Worm (Caenorhabditis elegans) whole organism, L1 larva: ENCODE results near the gene AH9.6.

Experiments
- C34B4.2 ChIP-seq: sonication (generic microtip); optimal IDR thresholded peaks from 2 replicates; lab custom pipeline; 2017; ENCODE audit warnings: mild to moderate bottlenecking, missing genetic modification characterization, missing compliant biosample characterization
- aha-1 ChIP-seq: fragments of 150-350 bp; optimal IDR thresholded peaks from 2 replicates; lab custom pipeline; 2014; ENCODE audit warnings: missing biosample characterization, missing genetic modification characterization
- aly-2 ChIP-seq: fragments of 150-350 bp; optimal IDR thresholded peaks from 2 replicates; lab custom pipeline; 2014; ENCODE audit warnings: missing biosample characterization, missing genetic modification characterization
- ama-1 ChIP-seq: fragments of 150-350 bp; optimal IDR thresholded peaks from 2 replicates; lab custom pipeline; 2014
- blmp-1 ChIP-seq: fragments of 150-350 bp; optimal IDR thresholded peaks from 2 replicates; lab custom pipeline; 2014; ENCODE audit warnings: missing biosample characterization, missing genetic modification characterization
- ceh-88 ChIP-seq: fragments of 200-800 bp; sonication (Bioruptor generic); IDR thresholded peaks from 2 replicates; pipeline ENCODE4 v1.3.6; 2022; ENCODE audit warnings: missing genetic modification characterization, missing compliant biosample characterization
- ceh-90 ChIP-seq: sonication (generic microtip); optimal IDR thresholded peaks from 2 replicates; lab custom pipeline; 2016; ENCODE audit warnings: missing genetic modification characterization, missing compliant biosample characterization
- efl-1 ChIP-seq, 4 experiments: fragments of 150-350 bp; optimal IDR thresholded peaks in 3 of 4; peaks in 1 of 4; 1 replicate in 1 of 4; 2 replicates in 3 of 4; lab custom pipeline; 2014; ENCODE audit warnings: missing biosample characterization in 2 of 4, missing genetic modification characterization in 2 of 4, missing genetic modification reagents in 2 of 4
- elt-3 ChIP-seq, 6 experiments: fragments of 150-350 bp in 1 of 6; sonication (generic microtip); optimal IDR thresholded peaks; 2 replicates each; lab custom pipeline; 2017 to 2018; ENCODE audit warnings: missing biosample characterization in 6 of 6, missing genetic modification characterization in 6 of 6, inconsistent platforms in 1 of 6
- ets-5 ChIP-seq: fragments of 200-800 bp; sonication (Bioruptor generic); IDR thresholded peaks from 2 replicates; pipeline ENCODE4 v1.3.6; 2022; ENCODE audit warnings: missing genetic modification characterization, missing compliant biosample characterization
- fkh-4 ChIP-seq: sonication (generic microtip); optimal IDR thresholded peaks from 2 replicates; lab custom pipeline; 2016; ENCODE audit warnings: missing compliant biosample characterization, missing genetic modification characterization, borderline replicate concordance
- fos-1 ChIP-seq: fragments of 150-350 bp; optimal IDR thresholded peaks from 2 replicates; lab custom pipeline; 2014; ENCODE audit warnings: missing biosample characterization, missing genetic modification characterization
- hlh-4 ChIP-seq: sonication (generic microtip); optimal IDR thresholded peaks from 2 replicates; lab custom pipeline; 2016; ENCODE audit warnings: mild to moderate bottlenecking, missing genetic modification characterization, missing compliant biosample characterization
- jun-1 ChIP-seq: fragments of 150-350 bp; optimal IDR thresholded peaks from 2 replicates; lab custom pipeline; 2014; ENCODE audit warnings: missing biosample characterization, missing genetic modification reagents, missing genetic modification characterization
- lin-14 ChIP-seq: fragments of 200-800 bp; sonication (Bioruptor generic); optimal IDR thresholded peaks from 2 replicates; lab custom pipeline; 2018; ENCODE audit warnings: mild to moderate bottlenecking, missing genetic modification characterization, moderate library complexity, missing compliant biosample characterization
- lsy-2 ChIP-seq, 2 experiments: fragments of 150-350 bp; optimal IDR thresholded peaks; 2 replicates each; lab custom pipeline; 2014; ENCODE audit warnings: missing biosample characterization in 2 of 2, missing genetic modification characterization in 2 of 2
- mep-1 ChIP-seq: fragments of 150-350 bp; optimal IDR thresholded peaks from 2 replicates; lab custom pipeline; 2014; ENCODE audit warnings: missing biosample characterization, missing genetic modification characterization
- nhr-11 ChIP-seq: fragments of 150-350 bp; optimal IDR thresholded peaks from 2 replicates; lab custom pipeline; 2014; ENCODE audit warnings: missing biosample characterization, missing genetic modification characterization
- nhr-20 ChIP-seq: sonication (generic microtip); optimal IDR thresholded peaks from 2 replicates; lab custom pipeline; 2016; ENCODE audit warnings: mild to moderate bottlenecking, missing genetic modification characterization, missing compliant biosample characterization
- nhr-47 ChIP-seq: sonication (generic microtip); optimal IDR thresholded peaks from 2 replicates; lab custom pipeline; 2016; ENCODE audit warnings: mild to moderate bottlenecking, missing genetic modification characterization, moderate library complexity, missing compliant biosample characterization
- nhr-76 ChIP-seq: sonication (generic microtip); optimal IDR thresholded peaks from 2 replicates; lab custom pipeline; 2017; ENCODE audit warnings: missing biosample characterization, missing genetic modification characterization
- nhr-85 ChIP-seq: sonication (generic microtip); peaks from one replicate; lab custom pipeline; 2016; ENCODE audit warnings: missing genetic modification characterization, inconsistent platforms, missing compliant biosample characterization
- rnt-1 ChIP-seq: sonication (generic microtip); optimal IDR thresholded peaks from 2 replicates; lab custom pipeline; 2016; ENCODE audit warnings: mild to moderate bottlenecking, missing genetic modification characterization, moderate library complexity, missing compliant biosample characterization
- skn-1 ChIP-seq: fragments of 150-350 bp; optimal IDR thresholded peaks from 2 replicates; lab custom pipeline; 2014; ENCODE audit warnings: missing biosample characterization, missing genetic modification characterization
- snu-23 ChIP-seq: sonication (generic microtip); optimal IDR thresholded peaks from 2 replicates; lab custom pipeline; 2016; ENCODE audit warnings: missing genetic modification characterization, missing compliant biosample characterization
- sox-4 ChIP-seq: sonication (generic microtip); optimal IDR thresholded peaks from 2 replicates; lab custom pipeline; 2016; ENCODE audit warnings: missing genetic modification characterization, missing compliant biosample characterization
- sptf-1 ChIP-seq: fragments of 150-350 bp; optimal IDR thresholded peaks from 2 replicates; lab custom pipeline; 2014; ENCODE audit warnings: missing biosample characterization, missing genetic modification characterization
- swsn-7 ChIP-seq: sonication (generic microtip); optimal IDR thresholded peaks from 2 replicates; lab custom pipeline; 2016; ENCODE audit warnings: missing genetic modification characterization, missing compliant biosample characterization
- tbx-2 ChIP-seq: sonication (generic microtip); optimal IDR thresholded peaks from 2 replicates; lab custom pipeline; 2016; ENCODE audit warnings: missing genetic modification characterization, missing compliant biosample characterization
- tlp-1 ChIP-seq: fragments of 150-350 bp; optimal IDR thresholded peaks from 2 replicates; lab custom pipeline; 2014; ENCODE audit warnings: missing biosample characterization, missing genetic modification characterization
- unc-130 ChIP-seq: fragments of 150-350 bp; optimal IDR thresholded peaks from 2 replicates; lab custom pipeline; 2017; ENCODE audit warnings: missing biosample characterization, missing genetic modification characterization, inconsistent platforms
- unc-30 ChIP-seq: sonication (generic microtip); optimal IDR thresholded peaks from 2 replicates; lab custom pipeline; 2017; ENCODE audit warnings: missing biosample characterization, missing genetic modification characterization
- unc-86 ChIP-seq: sonication (generic microtip); optimal IDR thresholded peaks from 2 replicates; lab custom pipeline; 2016; ENCODE audit warnings: missing genetic modification characterization, missing compliant biosample characterization
- zag-1 ChIP-seq: fragments of 150-350 bp; optimal IDR thresholded peaks from 2 replicates; lab custom pipeline; 2014; ENCODE audit warnings: missing biosample characterization, missing genetic modification characterization
- ztf-11 ChIP-seq, 2 experiments: sonication (generic microtip); optimal IDR thresholded peaks; 2 replicates each; lab custom pipeline; 2016 to 2017; ENCODE audit warnings: missing genetic modification characterization in 2 of 2, missing biosample characterization in 1 of 2, missing compliant biosample characterization in 1 of 2
- ztf-4 ChIP-seq: fragments of 150-350 bp; optimal IDR thresholded peaks from 2 replicates; lab custom pipeline; 2014; ENCODE audit warnings: missing biosample characterization, missing genetic modification characterization

Gene AH9.6

DNA sequence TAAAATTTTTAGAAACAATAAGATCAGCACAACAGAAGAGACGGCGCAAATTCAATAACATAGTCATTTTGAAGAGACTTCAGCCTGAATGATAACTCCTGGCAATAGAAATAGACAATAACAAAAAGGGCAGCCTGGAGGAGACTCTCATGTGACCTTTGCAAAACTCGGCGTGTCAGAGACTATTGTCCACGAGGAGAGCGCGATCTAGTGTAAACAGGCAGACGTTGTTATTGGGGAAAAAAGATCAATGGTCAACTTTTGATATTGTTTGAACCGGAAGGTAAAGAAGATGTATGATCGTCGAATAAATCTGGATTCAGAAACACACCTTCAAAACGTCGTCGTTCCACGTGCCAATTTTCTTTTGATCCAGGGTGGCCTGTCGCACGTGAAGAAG, 48.3 kb upstream of the AH9.6 start (continued):
- peak; percentile 80 for TF ChIP-seq unc-130 (tag; lab: Kevin White, UChicago)
- peak; percentile 76 for TF ChIP-seq skn-1 (tag; lab: Kevin White, UChicago)
- TF ChIP-seq elt-3 (tag; optimal IDR thresholded peaks at IDR 0.05; lab: Kevin White, UChicago): peak in 1 of 6 experiments; percentile 71
- TF ChIP-seq nhr-20 (tag; lab: Kevin White, UChicago): peak; percentile 78
- peak; percentile 42 for TF ChIP-seq blmp-1 (tag; lab: Kevin White, UChicago)
- peak; percentile 87 for TF ChIP-seq nhr-85

DNA sequence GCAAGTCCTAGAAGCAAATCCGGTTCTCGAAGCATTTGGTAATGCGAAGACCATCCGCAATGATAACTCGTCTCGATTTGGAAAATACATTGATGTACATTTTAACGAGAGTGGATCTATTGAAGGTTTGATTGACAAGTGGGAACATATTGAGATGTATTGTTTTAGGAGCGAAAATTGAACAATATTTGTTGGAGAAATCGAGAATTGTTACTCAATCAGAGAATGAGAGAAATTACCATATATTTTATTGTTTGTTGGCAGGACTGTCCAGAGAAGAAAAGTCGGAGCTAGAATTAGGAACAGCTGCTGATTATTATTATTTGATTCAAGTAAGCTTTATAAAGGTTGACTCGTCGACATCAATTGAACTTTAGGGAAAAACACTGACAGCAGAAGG, 36.6 kb upstream of the AH9.6 start:
- TF ChIP-seq lsy-2 (tag; optimal IDR thresholded peaks at IDR 0.05; lab: Kevin White, UChicago): no peak
- no peak for TF ChIP-seq ets-5 (GFP tag; lab: Robert Waterston, UW)
- TF ChIP-seq zag-1 (tag; lab: Kevin White, UChicago): no peak
- no peak for TF ChIP-seq hlh-4 (tag; lab: Kevin White, UChicago)
- no peak for TF ChIP-seq sptf-1 (tag; lab: Kevin White, UChicago)
- no peak for TF ChIP-seq nhr-47 (tag; lab: Kevin White, UChicago)
- no peak for TF ChIP-seq ama-1 (lab: Kevin White, UChicago)
- TF ChIP-seq nhr-11 (tag; lab: Kevin White, UChicago): no peak

DNA sequence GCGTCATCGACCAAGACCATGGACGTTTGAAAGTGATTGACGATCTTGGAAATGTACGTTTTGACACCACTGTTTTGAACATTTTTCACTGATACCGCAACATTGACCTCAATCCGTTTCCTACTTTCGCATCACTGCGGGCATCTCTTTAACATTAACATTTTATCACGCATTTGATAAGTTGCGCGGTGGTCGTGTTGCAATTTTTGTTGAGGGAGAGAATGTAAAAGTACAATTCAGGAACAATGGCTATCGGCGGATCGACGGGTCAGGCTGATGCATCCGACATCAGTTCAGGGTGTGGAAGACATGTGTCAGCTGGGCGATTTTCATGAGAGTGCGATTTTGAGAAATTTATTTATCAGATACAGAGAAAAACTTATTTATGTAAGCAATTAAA, 35.3 kb upstream of the AH9.6 start:
- no peak for TF ChIP-seq ztf-4
- peak; percentile 82 for TF ChIP-seq blmp-1 (tag; lab: Kevin White, UChicago)
- TF ChIP-seq unc-30 (tag; lab: Kevin White, UChicago): no peak
- TF ChIP-seq aly-2 (tag; lab: Kevin White, UChicago): no peak
- no peak for TF ChIP-seq aha-1
- no peak for TF ChIP-seq ceh-88 (GFP tag; lab: Robert Waterston, UW)
- no peak for TF ChIP-seq sox-4 (tag; lab: Kevin White, UChicago)
- no peak for TF ChIP-seq snu-23 (GFP tag; lab: Kevin White, UChicago)
- no peak for TF ChIP-seq efl-1 (optimal IDR thresholded peaks at IDR 0.05; lab: Kevin White, UChicago)
- TF ChIP-seq efl-1 (GFP tag; optimal IDR thresholded peaks at IDR 0.05 in 1 of 2; lab: Kevin White, UChicago): peak in 1 of 2 experiments; percentile 44
- TF ChIP-seq C34B4.2 (tag; lab: Kevin White, UChicago): no peak
- TF ChIP-seq rnt-1 (tag; lab: Kevin White, UChicago): no peak

DNA sequence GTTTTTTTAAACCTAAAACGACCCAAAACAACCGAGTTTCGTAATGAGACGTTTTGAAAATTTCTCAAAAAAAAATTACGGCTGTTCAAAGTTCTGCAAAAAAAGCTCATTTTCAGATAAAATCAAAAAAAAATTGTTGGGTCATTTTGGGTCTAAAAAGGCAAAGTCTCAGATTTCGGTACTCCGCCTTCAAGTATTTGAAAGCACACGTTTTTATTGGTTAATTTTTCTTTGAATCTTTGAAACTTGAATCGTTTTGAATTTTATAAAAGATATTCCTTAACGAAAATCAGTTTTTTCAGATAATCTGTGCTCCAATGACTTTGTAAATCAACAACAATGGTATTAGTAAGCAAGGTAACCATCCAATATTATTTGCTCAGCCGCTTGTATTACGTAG, 34.8 kb upstream of the AH9.6 start, which contains the start of gene hum-6:
Gene hum-6, plus strand, starts transcription at position 301 of the 400 bp plus-strand sequence.
- TF ChIP-seq hlh-4 (tag; lab: Kevin White, UChicago): no peak
- TF ChIP-seq tbx-2: no peak
- no peak for TF ChIP-seq snu-23 (GFP tag; lab: Kevin White, UChicago)
- TF ChIP-seq mep-1: no peak
- no peak for TF ChIP-seq nhr-20 (tag; lab: Kevin White, UChicago)
- no peak for TF ChIP-seq lin-14 (GFP tag; lab: Kevin White, UChicago)
- TF ChIP-seq unc-86 (tag; lab: Kevin White, UChicago): no peak
- TF ChIP-seq nhr-76 (tag; lab: Kevin White, UChicago): no peak
- TF ChIP-seq ztf-11 (tag; optimal IDR thresholded peaks at IDR 0.05; lab: Kevin White, UChicago): no peak
- no peak for TF ChIP-seq fkh-4 (tag; lab: Kevin White, UChicago)
- no peak for TF ChIP-seq ceh-90 (tag; lab: Kevin White, UChicago)
- TF ChIP-seq tlp-1 (tag; lab: Kevin White, UChicago): no peak

DNA sequence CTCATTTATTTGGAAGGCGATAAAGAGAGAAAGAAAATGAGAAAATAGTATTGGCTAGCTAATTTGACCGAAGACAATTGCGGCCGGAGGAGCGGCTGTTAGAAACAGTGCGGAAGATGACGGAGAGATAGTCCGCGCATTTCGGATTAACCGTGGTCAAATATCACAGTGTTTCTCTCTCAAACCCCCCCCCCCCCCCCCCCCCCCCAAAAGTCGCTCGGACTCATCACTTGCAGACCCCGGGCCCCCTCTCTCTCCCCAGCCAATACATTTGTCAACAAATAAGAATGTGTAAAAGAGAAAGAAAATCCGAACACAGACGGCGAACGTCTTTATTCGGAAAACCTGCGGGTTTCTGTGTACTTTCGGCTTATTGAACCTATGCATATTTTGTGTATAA, 33.9 kb upstream of the AH9.6 start:
- no peak for TF ChIP-seq fos-1 (tag; lab: Kevin White, UChicago)
- no peak for TF ChIP-seq unc-86 (tag; lab: Kevin White, UChicago)
- TF ChIP-seq swsn-7 (tag; lab: Kevin White, UChicago): no peak
- no peak for TF ChIP-seq jun-1 (tag; lab: Kevin White, UChicago)
- peak; percentile 35 for TF ChIP-seq blmp-1 (tag; lab: Kevin White, UChicago)
- TF ChIP-seq efl-1 (optimal IDR thresholded peaks at IDR 0.05; lab: Kevin White, UChicago): no peak
- TF ChIP-seq efl-1 (GFP tag; optimal IDR thresholded peaks at IDR 0.05 in 1 of 2; lab: Kevin White, UChicago): peak in 1 of 2 experiments; percentile 80
